Worm (Caenorhabditis elegans) whole organism, early embryonic: Measurements from ENCODE around the gene tin-10.
A peak's percentile ranks its signal among the peaks of the same experiment; 100 is the strongest.

Source experiments
- B0310.2 ChIP-seq: sonication (generic microtip); optimal IDR thresholded peaks from 2 replicates; lab custom pipeline; 2016; ENCODE audit warnings: mild to moderate bottlenecking, missing genetic modification characterization, missing compliant biosample characterization
- F13C5.2 ChIP-seq: sonication (generic microtip); optimal IDR thresholded peaks from 2 replicates; lab custom pipeline; 2017; ENCODE audit warnings: mild to moderate bottlenecking, missing genetic modification characterization, inconsistent platforms, missing compliant biosample characterization
- aly-1 ChIP-seq: sonication (generic microtip); optimal IDR thresholded peaks from 2 replicates; lab custom pipeline; 2016; ENCODE audit warnings: missing genetic modification characterization, missing compliant biosample characterization
- ama-1 ChIP-seq: fragments of 150-350 bp; optimal IDR thresholded peaks from 2 replicates; lab custom pipeline; 2014
- ceh-13 ChIP-seq: fragments of 200-800 bp; sonication (Bioruptor generic); optimal IDR thresholded peaks from 2 replicates; lab custom pipeline; 2018; ENCODE audit warnings: mild to moderate bottlenecking, missing genetic modification characterization, missing compliant biosample characterization
- ceh-36 ChIP-seq: sonication (generic microtip); optimal IDR thresholded peaks from 2 replicates; lab custom pipeline; 2016; ENCODE audit warnings: missing genetic modification characterization, inconsistent platforms, missing compliant biosample characterization
- ets-7 ChIP-seq: sonication (generic microtip); optimal IDR thresholded peaks from 2 replicates; lab custom pipeline; 2016; ENCODE audit warnings: missing genotype, missing genetic modification characterization, missing compliant biosample characterization
- flt-1 ChIP-seq: fragments of 200-800 bp; sonication (Bioruptor generic); IDR thresholded peaks from 2 replicates; pipeline ENCODE4 v1.3.6; 2022; ENCODE audit warnings: missing genetic modification characterization, missing compliant biosample characterization
- hmbx-1 ChIP-seq: sonication (generic microtip); optimal IDR thresholded peaks from 2 replicates; lab custom pipeline; 2016; ENCODE audit warnings: mild to moderate bottlenecking, missing genetic modification characterization, missing compliant biosample characterization
- hmg-4 ChIP-seq: fragments of 200-800 bp; sonication (Bioruptor generic); optimal IDR thresholded peaks from 2 replicates; lab custom pipeline; 2018; ENCODE audit warnings: mild to moderate bottlenecking, missing genetic modification characterization, missing compliant biosample characterization
- hnd-1 ChIP-seq: sonication (generic microtip); optimal IDR thresholded peaks from 2 replicates; lab custom pipeline; 2016; ENCODE audit warnings: missing genetic modification characterization, missing compliant biosample characterization
- pes-1 ChIP-seq: fragments of 200-800 bp; sonication (Bioruptor generic); IDR thresholded peaks from 2 replicates; pipeline ENCODE4 v1.3.6; 2022; ENCODE audit warnings: missing genetic modification reagents, missing genetic modification characterization, missing compliant biosample characterization
- scrt-1 ChIP-seq: fragments of 200-800 bp; sonication (Bioruptor generic); IDR thresholded peaks from 2 replicates; pipeline ENCODE4 v1.3.6; 2022; ENCODE audit warnings: missing genetic modification characterization, missing compliant biosample characterization
- sea-1 ChIP-seq: fragments of 200-800 bp; sonication (Bioruptor generic); conservative IDR thresholded peaks from 2 replicates; pipeline ENCODE4 v1.3.6; 2022; ENCODE audit warnings: missing genetic modification characterization, missing compliant biosample characterization
- tbx-11 ChIP-seq: fragments of 200-800 bp; sonication (Bioruptor generic); IDR thresholded peaks from 2 replicates; pipeline ENCODE4 v1.3.6; 2022; ENCODE audit warnings: missing genetic modification characterization, missing compliant biosample characterization
- tbx-37 ChIP-seq: fragments of 200-800 bp; sonication (Bioruptor generic); conservative IDR thresholded peaks from 2 replicates; pipeline ENCODE4 v1.3.6; 2022; ENCODE audit warnings: missing genetic modification reagents, missing genetic modification characterization, missing compliant biosample characterization
- tra-4 ChIP-seq: sonication (generic microtip); optimal IDR thresholded peaks from 2 replicates; lab custom pipeline; 2017; ENCODE audit warnings: missing genetic modification characterization, missing compliant biosample characterization

tin-10 gene

DNA sequence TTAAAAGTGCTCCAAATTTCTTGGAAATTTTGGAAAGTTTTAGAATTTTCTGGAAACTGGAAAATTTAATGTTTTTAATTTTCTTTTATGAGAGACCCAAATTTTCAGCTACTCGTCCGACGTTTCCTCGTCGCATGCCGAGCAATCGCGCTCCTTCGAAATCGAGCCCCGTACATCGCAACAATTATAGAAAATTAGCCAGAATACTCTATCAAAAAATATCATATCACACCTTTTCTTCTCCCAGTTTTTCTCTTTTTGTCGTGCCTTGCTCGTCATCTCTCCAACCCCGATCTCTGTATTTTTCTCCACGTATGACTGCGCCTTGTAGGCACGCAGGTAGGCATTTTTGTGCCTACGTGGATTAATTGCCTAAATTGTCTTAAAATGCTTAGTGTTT is 40.3 kb downstream of the tin-10 start:
- TF ChIP-seq ceh-36 (tag; lab: Kevin White, UChicago): no peak
- TF ChIP-seq hmg-4 (GFP tag; lab: Kevin White, UChicago): no peak
- TF ChIP-seq ama-1 (lab: Kevin White, UChicago): no peak
- TF ChIP-seq scrt-1: no peak
- no peak for TF ChIP-seq tbx-11
- no peak for TF ChIP-seq flt-1 (GFP tag; lab: Robert Waterston, UW)
- no peak for TF ChIP-seq ets-7 (tag; lab: Kevin White, UChicago)
- no peak for TF ChIP-seq tra-4
- TF ChIP-seq hnd-1 (tag; lab: Kevin White, UChicago): no peak
- TF ChIP-seq hmbx-1 (tag; lab: Kevin White, UChicago): no peak
- no peak for TF ChIP-seq sea-1 (GFP tag; lab: Robert Waterston, UW)

DNA sequence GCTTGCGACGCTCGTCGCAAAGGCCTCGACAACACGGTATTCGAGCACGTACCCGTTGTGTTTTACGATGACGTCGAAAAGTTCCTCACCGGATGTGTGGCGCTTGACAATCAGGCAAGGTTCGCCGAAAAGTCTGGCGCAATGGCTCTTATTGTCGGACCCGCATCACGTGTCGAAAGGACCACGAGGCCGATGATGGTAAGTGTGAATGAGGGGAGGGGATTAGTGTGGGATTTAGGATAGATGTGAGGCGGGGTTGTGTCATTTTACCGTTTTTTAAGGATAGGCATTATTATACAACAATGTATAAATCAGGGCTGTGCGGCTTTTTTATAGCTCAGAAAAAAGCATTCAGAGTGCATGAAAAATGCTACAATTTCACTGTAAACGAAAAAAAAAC is 42.9 kb downstream of the tin-10 start:
- TF ChIP-seq hmbx-1 (tag; lab: Kevin White, UChicago) (no peak), tbx-11 (no peak), flt-1 (GFP tag; lab: Robert Waterston, UW) (no peak), ceh-13 (GFP tag; lab: Kevin White, UChicago) (no peak), ets-7 (tag; lab: Kevin White, UChicago) (no peak), ama-1 (lab: Kevin White, UChicago) (no peak), tra-4 (no peak), ceh-36 (tag; lab: Kevin White, UChicago) (peak; percentile 75)

- TF ChIP-seq ceh-13 (GFP tag; lab: Kevin White, UChicago) (no peak), tra-4 (no peak), sea-1 (GFP tag; lab: Robert Waterston, UW) (no peak), scrt-1 (no peak), tbx-37 (GFP tag; lab: Robert Waterston, UW) (no peak), B0310.2 (tag; lab: Kevin White, UChicago) (no peak), F13C5.2 (no peak), pes-1 (GFP tag; lab: Robert Waterston, UW) (no peak), aly-1 (tag; lab: Kevin White, UChicago) (no peak), ceh-36 (tag; lab: Kevin White, UChicago) (no peak), hmbx-1 (tag; lab: Kevin White, UChicago) (no peak), tbx-11 (no peak), flt-1 (GFP tag; lab: Robert Waterston, UW) (no peak), hmg-4 (GFP tag; lab: Kevin White, UChicago) (no peak), ets-7 (tag; lab: Kevin White, UChicago) (no peak), hnd-1 (tag; lab: Kevin White, UChicago) (no peak), ama-1 (lab: Kevin White, UChicago) (no peak)
Observed at ce11 chrIII:11459041-11459440, 43.6 kb downstream of the tin-10 start.

ce11 chrIII:11457911-11458310 is 44.7 kb downstream of the tin-10 start:
- TF ChIP-seq sea-1 (GFP tag; lab: Robert Waterston, UW) (no peak), hmg-4 (GFP tag; lab: Kevin White, UChicago) (no peak), hmbx-1 (tag; lab: Kevin White, UChicago) (no peak), hnd-1 (tag; lab: Kevin White, UChicago) (no peak), pes-1 (GFP tag; lab: Robert Waterston, UW) (no peak), B0310.2 (tag; lab: Kevin White, UChicago) (no peak)

ce11 chrIII:11456577-11456976 is 46.1 kb downstream of the tin-10 start, which contains the start of gene plr-1:
plr-1 (plus strand) TSS chrIII:11456877.
- TF ChIP-seq aly-1 (tag; lab: Kevin White, UChicago): no peak
- TF ChIP-seq scrt-1: no peak
- TF ChIP-seq B0310.2 (tag; lab: Kevin White, UChicago): no peak
- no peak for TF ChIP-seq hmg-4 (GFP tag; lab: Kevin White, UChicago)
- no peak for TF ChIP-seq flt-1 (GFP tag; lab: Robert Waterston, UW)
- no peak for TF ChIP-seq tbx-11
- TF ChIP-seq tra-4: no peak
- TF ChIP-seq hnd-1 (tag; lab: Kevin White, UChicago): no peak
- no peak for TF ChIP-seq ceh-36 (tag; lab: Kevin White, UChicago)
- TF ChIP-seq sea-1 (GFP tag; lab: Robert Waterston, UW): no peak
- no peak for TF ChIP-seq ama-1 (lab: Kevin White, UChicago)
- TF ChIP-seq hmbx-1 (tag; lab: Kevin White, UChicago): no peak
- no peak for TF ChIP-seq ceh-13 (GFP tag; lab: Kevin White, UChicago)
- no peak for TF ChIP-seq pes-1 (GFP tag; lab: Robert Waterston, UW)
- TF ChIP-seq F13C5.2: no peak
- TF ChIP-seq ets-7 (tag; lab: Kevin White, UChicago): no peak

DNA sequence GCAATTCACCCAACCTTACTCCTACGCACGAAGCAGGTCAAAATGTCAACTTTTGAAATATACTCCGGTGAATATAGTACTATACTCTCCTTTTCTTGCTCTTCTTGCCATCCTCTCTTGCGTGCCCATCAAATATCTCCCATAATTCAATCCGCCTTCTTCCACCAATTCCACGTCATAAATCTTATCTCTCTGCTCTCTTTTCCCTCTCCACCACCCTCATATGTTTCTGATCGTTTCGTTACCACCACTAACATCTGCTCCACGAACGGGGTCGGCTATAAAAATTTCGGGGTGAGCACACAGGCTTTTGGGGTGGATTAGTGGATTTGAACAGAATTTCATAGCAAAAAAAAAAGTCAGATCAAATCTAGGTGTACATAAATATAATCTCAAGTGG is 48.7 kb downstream of the tin-10 start:
- TF ChIP-seq pes-1 (GFP tag; lab: Robert Waterston, UW) (no peak), tra-4 (no peak), F13C5.2 (no peak), aly-1 (tag; lab: Kevin White, UChicago) (no peak), ama-1 (lab: Kevin White, UChicago) (no peak), ceh-36 (tag; lab: Kevin White, UChicago) (peak; percentile 20), hmbx-1 (tag; lab: Kevin White, UChicago) (no peak)

DNA sequence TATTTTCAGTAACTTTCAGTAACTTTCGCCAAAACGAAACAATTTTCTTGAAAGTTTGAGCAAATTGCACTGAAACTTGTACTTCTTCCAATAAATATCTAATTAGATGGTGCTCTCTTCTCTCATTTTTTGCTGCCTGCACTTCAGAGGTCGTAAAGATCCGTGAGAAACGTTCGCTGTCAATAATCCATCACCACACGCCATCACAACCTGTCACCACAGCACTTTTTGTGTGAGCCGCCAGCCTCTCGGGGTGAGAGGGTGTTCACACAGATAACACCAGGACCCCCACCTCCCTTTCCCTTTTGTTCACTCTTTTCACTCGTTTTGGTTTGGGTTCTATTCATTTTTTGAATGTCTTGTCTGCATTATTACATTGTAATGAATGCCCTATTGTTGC is 50.1 kb downstream of the tin-10 start:
- no peak for TF ChIP-seq ceh-36 (tag; lab: Kevin White, UChicago)
- TF ChIP-seq sea-1 (GFP tag; lab: Robert Waterston, UW): no peak
- TF ChIP-seq aly-1 (tag; lab: Kevin White, UChicago): no peak
- TF ChIP-seq flt-1 (GFP tag; lab: Robert Waterston, UW): no peak
- TF ChIP-seq tra-4: no peak
- no peak for TF ChIP-seq B0310.2 (tag; lab: Kevin White, UChicago)
- no peak for TF ChIP-seq hnd-1 (tag; lab: Kevin White, UChicago)
- TF ChIP-seq hmg-4 (GFP tag; lab: Kevin White, UChicago): no peak
- TF ChIP-seq tbx-37 (GFP tag; lab: Robert Waterston, UW): no peak
- no peak for TF ChIP-seq F13C5.2
- no peak for TF ChIP-seq ets-7 (tag; lab: Kevin White, UChicago)
- no peak for TF ChIP-seq pes-1 (GFP tag; lab: Robert Waterston, UW)
- TF ChIP-seq hmbx-1 (tag; lab: Kevin White, UChicago): no peak
- TF ChIP-seq ceh-13 (GFP tag; lab: Kevin White, UChicago): no peak
